Fruit fly (Drosophila melanogaster): Measurements from ENCODE around the gene MTA1-like.

Gene MTA1-like

dm6 chr3R:5659829-5660197, 11.3 kb upstream of the MTA1-like start, which contains the start of gene CG2182 (continued):
- TF ChIP-seq CoRest (tag; optimal IDR thresholded peaks at IDR 0.05) = no peak
- no peak for TF ChIP-seq CHES-1-like (GFP tag; optimal IDR thresholded peaks at IDR 0.05)
- no peak for TF ChIP-seq Eip74EF (GFP tag; optimal IDR thresholded peaks at IDR 0.05)
- peak; percentile 11 for TF ChIP-seq mam (GFP tag; optimal IDR thresholded peaks at IDR 0.05)
- TF ChIP-seq CG33557 (GFP tag; optimal IDR thresholded peaks at IDR 0.05) = peak; percentile 17
- no peak for TF ChIP-seq CG7745 (tag; optimal IDR thresholded peaks at IDR 0.05)
- TF ChIP-seq CG3065 (GFP tag; optimal IDR thresholded peaks at IDR 0.05) = no peak
- no peak for TF ChIP-seq chm (GFP tag; IDR thresholded peaks at IDR 0.05)
- no peak for TF ChIP-seq zf30C (GFP tag; optimal IDR thresholded peaks at IDR 0.05)
- no peak for TF ChIP-seq unpg (GFP tag; optimal IDR thresholded peaks at IDR 0.05)
- TF ChIP-seq Rfx (GFP tag; IDR thresholded peaks at IDR 0.05) = peak; percentile 52
- TF ChIP-seq CG12219 (GFP tag; optimal IDR thresholded peaks at IDR 0.05) = no peak
- no peak for TF ChIP-seq CG5180 (GFP tag; optimal IDR thresholded peaks at IDR 0.05)
- TF ChIP-seq tio (GFP tag; optimal IDR thresholded peaks at IDR 0.05) = no peak
- no peak for TF ChIP-seq pnt (GFP tag; optimal IDR thresholded peaks at IDR 0.05)
- TF ChIP-seq CG5953 (GFP tag; IDR thresholded peaks at IDR 0.05) = no peak
- no peak for TF ChIP-seq CG17829 (tag; optimal IDR thresholded peaks at IDR 0.05)
- TF ChIP-seq CG12155 (GFP tag; optimal IDR thresholded peaks at IDR 0.05) = no peak
- no peak for TF ChIP-seq CG17912 (GFP tag; optimal IDR thresholded peaks at IDR 0.05)
- TF ChIP-seq jumu (GFP tag; optimal IDR thresholded peaks at IDR 0.05) = no peak
- TF ChIP-seq Ets97D (GFP tag; optimal IDR thresholded peaks at IDR 0.05) = no peak
- TF ChIP-seq CG30020 (tag; optimal IDR thresholded peaks at IDR 0.05) = no peak
- TF ChIP-seq PHDP (tag; optimal IDR thresholded peaks at IDR 0.05) = no peak
- no peak for TF ChIP-seq Blimp-1 (GFP tag; optimal IDR thresholded peaks at IDR 0.05)
- peak; percentile 31 for TF ChIP-seq CG2120 (GFP tag; optimal IDR thresholded peaks at IDR 0.05)
- peak; percentile 83 for TF ChIP-seq ato (GFP tag; IDR thresholded peaks at IDR 0.05; ENCODE audit: partially characterized antibody)
- no peak for TF ChIP-seq pros (GFP tag; optimal IDR thresholded peaks at IDR 0.05)
- no peak for TF ChIP-seq CG10147 (GFP tag; optimal IDR thresholded peaks at IDR 0.05)
- no peak for TF ChIP-seq al (GFP tag; IDR thresholded peaks at IDR 0.05)
- no peak for TF ChIP-seq ham (GFP tag; IDR thresholded peaks at IDR 0.05)
- no peak for TF ChIP-seq trh (GFP tag; optimal IDR thresholded peaks at IDR 0.05)
- TF ChIP-seq tup (GFP tag; optimal IDR thresholded peaks at IDR 0.05) = no peak
- TF ChIP-seq CG15601 (tag; optimal IDR thresholded peaks at IDR 0.05) = no peak
- TF ChIP-seq CG32772 (GFP tag; IDR thresholded peaks at IDR 0.05) = no peak
- no peak for TF ChIP-seq MTF-1 (GFP tag; optimal IDR thresholded peaks at IDR 0.05; ENCODE audit: borderline replicate concordance)
- TF ChIP-seq kni (GFP tag; optimal IDR thresholded peaks at IDR 0.05) = no peak
- TF ChIP-seq CG9817 (tag; optimal IDR thresholded peaks at IDR 0.05) = no peak
- TF ChIP-seq tna (GFP tag; IDR thresholded peaks at IDR 0.05; ENCODE audit: partially characterized antibody) = peak; percentile 10
- no peak for TF ChIP-seq pb (GFP tag; optimal IDR thresholded peaks at IDR 0.05)
- no peak for TF ChIP-seq CG18262 (tag; optimal IDR thresholded peaks at IDR 0.05)
- TF ChIP-seq Optix (GFP tag; IDR thresholded peaks at IDR 0.05) = no peak
- TF ChIP-seq dysf (GFP tag; IDR thresholded peaks at IDR 0.05) = peak; percentile 54; the same call in 2 of the 3 replicates
- peak; percentile 9 for TF ChIP-seq CG34224 (GFP tag; IDR thresholded peaks at IDR 0.05; ENCODE audit: partially characterized antibody)
- TF ChIP-seq fru (optimal IDR thresholded peaks at IDR 0.05) = no peak
- no peak for TF ChIP-seq CG12299 (tag; optimal IDR thresholded peaks at IDR 0.05)
- no peak for TF ChIP-seq maf-S (GFP tag; optimal IDR thresholded peaks at IDR 0.05)
- TF ChIP-seq Dbx (GFP tag; IDR thresholded peaks at IDR 0.05) = no peak
- TF ChIP-seq CG18476 (GFP tag; optimal IDR thresholded peaks at IDR 0.05) = no peak
- no peak for TF ChIP-seq CG2678 (tag; optimal IDR thresholded peaks at IDR 0.05)
- TF ChIP-seq Atf6 (GFP tag; IDR thresholded peaks at IDR 0.05) = no peak
- TF ChIP-seq CG11696 (GFP tag; IDR thresholded peaks at IDR 0.05) = no peak
